Worm (Caenorhabditis elegans): ENCODE results near the gene nhr-170.

nhr-170 gene

ce11 chrV:18746937-18747660 lies 53.5 kb downstream of the nhr-170 start, which contains the start of gene clec-251:
TSS of gene clec-251 (minus strand) at chrV:18746987.
- TF ChIP-seq ttx-3 (tag; optimal IDR thresholded peaks at IDR 0.05) (no peak), nhr-11 (tag; optimal IDR thresholded peaks at IDR 0.05) (no peak), ceh-14 (tag; optimal IDR thresholded peaks at IDR 0.05) (no peak), ets-4 (tag; optimal IDR thresholded peaks at IDR 0.05) (no peak), rnt-1 (tag; optimal IDR thresholded peaks at IDR 0.05) (no peak), F13H6.1 (tag; optimal IDR thresholded peaks at IDR 0.05) (no peak), T23F11.4 (GFP tag; optimal IDR thresholded peaks at IDR 0.05) (no peak), dmd-4 (tag; optimal IDR thresholded peaks at IDR 0.05; ENCODE audit: borderline replicate concordance) (no peak), ceh-30 (tag; optimal IDR thresholded peaks at IDR 0.05) (no peak)
